Fruit fly (Drosophila melanogaster): ENCODE data around the gene Dci.

Gene Dci

DNA sequence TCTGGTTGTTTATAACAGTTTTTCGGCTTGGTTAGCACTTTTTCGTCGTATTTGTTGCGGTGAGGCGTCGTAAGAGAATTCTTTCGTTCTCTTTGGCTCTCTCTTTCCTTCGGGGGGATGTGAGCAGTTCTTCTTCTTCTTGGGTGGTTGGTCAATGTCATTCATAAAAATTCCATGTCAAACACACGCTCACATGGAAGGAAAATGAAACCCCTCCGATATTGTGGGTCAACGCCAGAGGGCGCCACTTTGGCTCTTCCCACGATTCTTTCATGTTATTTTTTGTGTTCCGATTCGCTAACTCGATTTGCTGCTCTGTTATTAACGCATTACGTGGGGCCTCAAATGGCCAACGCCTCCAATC, 31.7 kb downstream of the Dci start:
- no peak for TF ChIP-seq Pif1A (GFP tag; optimal IDR thresholded peaks at IDR 0.05)
- TF ChIP-seq CG4496 (GFP tag; IDR thresholded peaks at IDR 0.05) = no peak
- TF ChIP-seq gl (tag; optimal IDR thresholded peaks at IDR 0.05) = no peak
- TF ChIP-seq CG8301 (tag; optimal IDR thresholded peaks at IDR 0.05) = no peak
- TF ChIP-seq EcR (GFP tag; optimal IDR thresholded peaks at IDR 0.05) = no peak
- TF ChIP-seq CG9948 (tag; optimal IDR thresholded peaks at IDR 0.05) = no peak
- TF ChIP-seq CG12605 (GFP tag; IDR thresholded peaks at IDR 0.05) = no peak

DNA sequence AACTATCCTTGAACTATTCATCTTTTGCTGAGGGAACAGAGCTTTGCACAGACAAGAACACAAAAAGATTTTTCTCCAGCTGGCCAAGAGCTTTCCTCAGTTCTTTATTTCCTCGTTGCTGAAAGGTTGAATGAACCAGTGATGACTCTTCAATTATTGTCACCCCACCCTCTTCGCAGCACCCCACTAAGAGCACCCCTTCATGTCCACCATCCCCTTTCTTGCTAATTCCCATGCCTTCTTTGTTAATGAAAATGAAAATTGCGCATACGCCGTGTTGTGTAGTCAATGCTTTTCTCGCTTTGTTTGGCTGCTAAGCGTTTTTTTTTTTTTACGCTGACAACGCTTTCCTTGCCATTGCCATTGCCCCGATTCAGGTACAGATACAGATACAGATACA, 32.6 kb downstream of the Dci start:
- TF ChIP-seq Ets98B (GFP tag; IDR thresholded peaks at IDR 0.05) = no peak
- TF ChIP-seq EcR (GFP tag; optimal IDR thresholded peaks at IDR 0.05) = peak; percentile 92
- no peak for TF ChIP-seq D1 (tag; optimal IDR thresholded peaks at IDR 0.05)

DNA sequence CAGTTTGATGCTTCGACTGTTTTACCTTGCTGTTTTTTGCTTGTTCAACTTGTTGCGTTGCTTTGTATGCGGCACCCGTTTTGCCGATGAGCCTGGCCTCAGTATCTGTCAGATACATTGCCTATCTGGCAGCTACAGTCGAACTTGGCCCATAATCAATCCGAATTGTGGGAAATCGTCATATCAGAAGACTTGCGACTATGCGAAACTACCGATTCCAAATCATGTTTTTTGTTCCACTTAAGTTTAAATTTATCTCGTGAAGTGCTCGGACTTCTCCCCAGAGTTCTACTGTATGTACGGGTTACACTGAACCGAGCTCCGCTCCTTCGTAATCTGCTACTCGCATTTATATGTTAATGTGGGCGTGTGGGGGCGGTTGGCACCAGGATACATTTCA, 33.1 kb downstream of the Dci start:
- TF ChIP-seq CG4496 (GFP tag; IDR thresholded peaks at IDR 0.05) (peak; percentile 68; the same call in 2 of the 3 replicates), Ets98B (GFP tag; IDR thresholded peaks at IDR 0.05) (peak; percentile 40), CG32121 (GFP tag; IDR thresholded peaks at IDR 0.05) (no peak), fd96Ca (GFP tag; IDR thresholded peaks at IDR 0.05) (0 out of 3 replicates have a peak, but pooled peaks have one; percentile 52), Snoo (tag; optimal IDR thresholded peaks at IDR 0.05) (no peak), CG8159 (tag; optimal IDR thresholded peaks at IDR 0.05) (peak; percentile 33)

DNA sequence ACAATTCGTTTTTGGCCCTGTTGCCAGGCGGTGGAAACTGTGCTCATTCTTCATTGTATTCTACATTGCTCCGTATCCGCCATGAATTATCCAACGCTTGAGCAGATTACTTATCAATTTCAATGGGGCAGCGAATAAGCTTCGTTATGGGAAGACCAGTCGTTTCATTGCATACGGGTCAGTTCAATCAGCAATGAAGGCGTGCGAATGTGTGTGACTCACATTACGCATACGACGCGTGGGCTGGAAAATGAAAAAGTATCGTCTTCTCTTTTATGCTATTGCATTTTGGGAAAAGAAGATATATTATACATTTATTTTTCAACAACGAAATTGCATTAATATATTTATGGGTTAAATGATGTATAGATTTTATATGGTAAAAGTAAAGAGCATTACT, 33.9 kb downstream of the Dci start:
- TF ChIP-seq gl (tag; optimal IDR thresholded peaks at IDR 0.05) (no peak), CG32121 (GFP tag; IDR thresholded peaks at IDR 0.05) (no peak), CG14655 (GFP tag; optimal IDR thresholded peaks at IDR 0.05) (no peak), CG9948 (tag; optimal IDR thresholded peaks at IDR 0.05) (no peak), Snoo (tag; optimal IDR thresholded peaks at IDR 0.05) (no peak), CG17806 (tag; optimal IDR thresholded peaks at IDR 0.05) (no peak), rn (GFP tag; IDR thresholded peaks at IDR 0.05) (no peak), CG15710 (tag; optimal IDR thresholded peaks at IDR 0.05) (no peak), CG8301 (tag; optimal IDR thresholded peaks at IDR 0.05) (no peak), CG8159 (tag; optimal IDR thresholded peaks at IDR 0.05) (no peak), CG13204 (GFP tag; optimal IDR thresholded peaks at IDR 0.05) (no peak), fd96Ca (GFP tag; IDR thresholded peaks at IDR 0.05) (no peak), CG4496 (GFP tag; IDR thresholded peaks at IDR 0.05) (no peak), Pif1B (GFP tag; optimal IDR thresholded peaks at IDR 0.05) (no peak), D1 (tag; optimal IDR thresholded peaks at IDR 0.05) (no peak)

DNA sequence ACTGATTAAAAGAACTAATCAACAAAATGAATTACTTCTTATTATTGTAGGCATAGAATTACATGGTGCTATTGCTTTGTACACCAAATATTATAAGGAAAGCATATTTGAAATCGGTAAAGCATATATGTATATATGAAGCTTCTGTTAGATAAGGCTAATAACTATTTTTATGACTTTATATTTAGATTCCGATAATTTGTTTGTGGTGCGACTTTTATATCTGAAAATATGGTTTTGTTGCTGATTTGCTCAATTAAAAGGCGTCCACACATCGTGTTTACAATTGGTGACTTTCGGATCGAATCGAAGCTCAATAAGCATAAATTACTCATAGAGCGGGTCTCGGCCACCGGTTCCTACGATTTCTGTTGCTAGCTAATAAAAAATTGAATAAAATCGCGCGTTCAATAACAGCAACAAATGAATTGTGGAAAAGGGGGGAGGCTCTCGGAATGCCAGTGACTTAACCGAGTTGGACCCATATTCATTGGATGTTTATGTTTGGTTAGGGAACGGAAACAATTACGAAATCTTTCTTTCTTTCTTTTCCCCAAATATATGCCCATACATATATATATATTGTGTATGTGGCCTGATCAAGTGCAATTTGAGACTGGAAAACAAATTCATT, 34.6 kb downstream of the Dci start:
- TF ChIP-seq CG9948 (tag; optimal IDR thresholded peaks at IDR 0.05) = no peak
- TF ChIP-seq CG17806 (tag; optimal IDR thresholded peaks at IDR 0.05) = no peak
- TF ChIP-seq rn (GFP tag; IDR thresholded peaks at IDR 0.05) = no peak
- no peak for TF ChIP-seq CG32121 (GFP tag; IDR thresholded peaks at IDR 0.05)
- TF ChIP-seq CG13204 (GFP tag; optimal IDR thresholded peaks at IDR 0.05) = no peak
- TF ChIP-seq Pif1B (GFP tag; optimal IDR thresholded peaks at IDR 0.05) = no peak
- TF ChIP-seq CG34367 (tag; optimal IDR thresholded peaks at IDR 0.05) = no peak
- no peak for TF ChIP-seq Pif1A (GFP tag; optimal IDR thresholded peaks at IDR 0.05)
- no peak for TF ChIP-seq Snoo (tag; optimal IDR thresholded peaks at IDR 0.05)
- TF ChIP-seq CG8159 (tag; optimal IDR thresholded peaks at IDR 0.05) = no peak
- TF ChIP-seq CG15710 (tag; optimal IDR thresholded peaks at IDR 0.05) = no peak
- TF ChIP-seq D1 (tag; optimal IDR thresholded peaks at IDR 0.05) = no peak
- TF ChIP-seq CG10348 (GFP tag; IDR thresholded peaks at IDR 0.05) = no peak

DNA sequence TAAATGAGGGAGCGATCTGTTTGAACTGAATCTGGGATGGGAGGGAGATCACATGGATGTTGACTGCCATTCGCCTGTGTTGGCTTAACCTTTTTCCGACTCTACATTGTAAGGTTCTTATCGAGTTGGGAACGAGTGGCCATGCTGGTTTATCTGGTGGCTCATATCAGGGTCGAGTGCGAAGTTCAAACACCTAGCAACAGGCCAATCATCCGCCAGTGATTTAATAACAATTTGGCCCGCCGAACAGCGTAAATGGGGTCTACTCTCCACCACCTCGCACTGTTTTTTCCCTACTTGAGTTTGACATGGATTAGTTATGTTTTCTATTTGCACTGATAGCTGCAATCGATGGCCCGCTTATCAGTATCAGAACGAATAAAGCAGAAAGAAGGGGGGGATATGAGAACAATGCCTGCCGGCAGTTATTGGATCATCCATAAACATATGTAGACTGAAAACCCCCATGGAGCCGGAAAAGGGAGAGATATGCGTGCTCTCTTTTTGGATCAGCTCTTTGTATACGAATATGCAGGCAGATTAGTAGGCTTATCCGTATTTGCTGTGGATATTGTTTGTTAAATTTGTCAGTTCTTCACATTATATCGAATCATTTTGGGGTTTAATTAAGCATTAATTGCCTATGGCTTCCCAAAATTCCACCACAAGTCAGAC, 36.4 kb downstream of the Dci start:
- TF ChIP-seq EcR (GFP tag; optimal IDR thresholded peaks at IDR 0.05) (peak; percentile 55), Pif1B (GFP tag; optimal IDR thresholded peaks at IDR 0.05) (no peak)

DNA sequence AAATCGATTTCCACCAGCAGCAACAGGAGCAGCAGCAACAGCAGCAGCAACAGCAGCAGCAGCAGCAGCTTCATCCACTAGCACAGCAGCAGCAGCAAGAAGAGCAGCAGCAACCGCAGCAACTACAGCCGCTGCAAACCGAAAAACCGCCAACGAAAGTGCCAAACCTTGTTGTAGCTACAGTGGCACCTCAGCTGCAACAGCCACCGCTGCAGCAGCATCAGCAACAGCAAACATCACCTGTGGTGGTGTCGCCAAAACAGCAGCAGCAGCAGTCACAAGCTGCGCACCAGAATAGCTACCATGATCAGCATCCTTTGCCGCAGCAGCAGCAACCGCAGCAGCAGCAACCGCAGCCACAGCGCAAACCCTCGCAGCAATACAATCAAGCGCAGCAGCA, 37.2 kb downstream of the Dci start:
- TF ChIP-seq Pif1A (GFP tag; optimal IDR thresholded peaks at IDR 0.05) (no peak), CG9948 (tag; optimal IDR thresholded peaks at IDR 0.05) (no peak), CG8301 (tag; optimal IDR thresholded peaks at IDR 0.05) (no peak), gl (tag; optimal IDR thresholded peaks at IDR 0.05) (no peak), CG12605 (GFP tag; IDR thresholded peaks at IDR 0.05) (no peak), CG15710 (tag; optimal IDR thresholded peaks at IDR 0.05) (no peak), CG13204 (GFP tag; optimal IDR thresholded peaks at IDR 0.05) (no peak), CG8159 (tag; optimal IDR thresholded peaks at IDR 0.05) (no peak), CG32121 (GFP tag; IDR thresholded peaks at IDR 0.05) (no peak), fd96Ca (GFP tag; IDR thresholded peaks at IDR 0.05) (no peak), Pif1B (GFP tag; optimal IDR thresholded peaks at IDR 0.05) (no peak), CG4496 (GFP tag; IDR thresholded peaks at IDR 0.05) (no peak), EcR (GFP tag; optimal IDR thresholded peaks at IDR 0.05) (no peak), CG17806 (tag; optimal IDR thresholded peaks at IDR 0.05) (no peak)
